Fruit fly (Drosophila melanogaster): ENCODE measurements around the gene CG33978.

CG33978 gene

dm6 chr4:205671-206252 lies 30.3 kb upstream of the CG33978 start, which contains the start of gene CG31998 (continued):
- TF ChIP-seq CG18619 (GFP tag; optimal IDR thresholded peaks at IDR 0.05) (no peak), tap (tag; optimal IDR thresholded peaks at IDR 0.05) (no peak), Dad (GFP tag; optimal IDR thresholded peaks at IDR 0.05) (no peak), sim (GFP tag; IDR thresholded peaks at IDR 0.05) (no peak), MBD-R2 (GFP tag; IDR thresholded peaks at IDR 0.05) (no peak; the same call in 1 of the 2 replicates), HLHmδ (GFP tag; optimal IDR thresholded peaks at IDR 0.05) (no peak), CG10321 (GFP tag; IDR thresholded peaks at IDR 0.05) (no peak), CG10654 (GFP tag; optimal IDR thresholded peaks at IDR 0.05) (no peak), slou (GFP tag; optimal IDR thresholded peaks at IDR 0.05) (no peak), CG8089 (GFP tag; optimal IDR thresholded peaks at IDR 0.05) (peak; percentile 40), Mes4 (GFP tag; optimal IDR thresholded peaks at IDR 0.05) (no peak), sisA (GFP tag; IDR thresholded peaks at IDR 0.05) (no peak), CG6175 (GFP tag; IDR thresholded peaks at IDR 0.05) (no peak), NC2β (GFP tag; optimal IDR thresholded peaks at IDR 0.05) (peak; percentile 42), CG34376 (GFP tag; optimal IDR thresholded peaks at IDR 0.05) (no peak), D (optimal IDR thresholded peaks at IDR 0.05) (no peak), D (GFP tag; optimal IDR thresholded peaks at IDR 0.05) (no peak), bbx (GFP tag; IDR thresholded peaks at IDR 0.05; ENCODE audit: partially characterized antibody) (0 out of 2 replicates have a peak, but pooled peaks have one; percentile 11), CG3847 (GFP tag; IDR thresholded peaks at IDR 0.05) (no peak), CG30403 (GFP tag; optimal IDR thresholded peaks at IDR 0.05) (no peak), cwo (GFP tag; optimal IDR thresholded peaks at IDR 0.05) (no peak), CG4282 (GFP tag; optimal IDR thresholded peaks at IDR 0.05) (no peak), CG8388 (GFP tag; optimal IDR thresholded peaks at IDR 0.05) (no peak), CG3281 (GFP tag; optimal IDR thresholded peaks at IDR 0.05) (no peak), Rfx (GFP tag; IDR thresholded peaks at IDR 0.05) (no peak), zfh2 (GFP tag; optimal IDR thresholded peaks at IDR 0.05) (peak; percentile 19), Vsx1 (GFP tag; optimal IDR thresholded peaks at IDR 0.05) (no peak), hth (optimal IDR thresholded peaks at IDR 0.05) (no peak), peb (GFP tag; IDR thresholded peaks at IDR 0.05) (no peak), NC2α (GFP tag; optimal IDR thresholded peaks at IDR 0.05) (no peak), jing (GFP tag; optimal IDR thresholded peaks at IDR 0.05) (no peak), tx (GFP tag; optimal IDR thresholded peaks at IDR 0.05) (no peak), HHEX (GFP tag; optimal IDR thresholded peaks at IDR 0.05) (no peak), CG33213 (GFP tag; optimal IDR thresholded peaks at IDR 0.05) (peak; percentile 14), gem (tag; optimal IDR thresholded peaks at IDR 0.05) (no peak), CG2712 (tag; optimal IDR thresholded peaks at IDR 0.05) (peak; percentile 47), rib (GFP tag; IDR thresholded peaks at IDR 0.05) (no peak), Chrac-16 (GFP tag; optimal IDR thresholded peaks at IDR 0.05) (no peak), pum (GFP tag; optimal IDR thresholded peaks at IDR 0.05) (no peak), Doc3 (GFP tag; IDR thresholded peaks at IDR 0.05; ENCODE audit: partially characterized antibody) (no peak), CG18476 (GFP tag; optimal IDR thresholded peaks at IDR 0.05) (no peak), CG1792 (GFP tag; optimal IDR thresholded peaks at IDR 0.05) (no peak), eve (GFP tag; optimal IDR thresholded peaks at IDR 0.05) (no peak), maf-S (GFP tag; optimal IDR thresholded peaks at IDR 0.05) (no peak), sug (tag; optimal IDR thresholded peaks at IDR 0.05) (no peak), Ets65A (GFP tag) (peak; percentile 90), gfzf (GFP tag; optimal IDR thresholded peaks at IDR 0.05) (peak; percentile 18), CG7372 (GFP tag; IDR thresholded peaks at IDR 0.05) (no peak), fd3F (GFP tag; optimal IDR thresholded peaks at IDR 0.05) (no peak), lola (GFP tag; optimal IDR thresholded peaks at IDR 0.05) (peak in 1 of 3 experiments; percentile 76), CG6272 (GFP tag; IDR thresholded peaks at IDR 0.05) (no peak), CG11723 (GFP tag; optimal IDR thresholded peaks at IDR 0.05) (peak; percentile 98)

Data from whole organism, embryonic.